Worm (Caenorhabditis elegans) whole organism, L1 larva: Measurements from ENCODE around the gene R53.8.

Source experiments
- elt-2 ChIP-seq: sonication (generic microtip); optimal IDR thresholded peaks from 2 replicates; lab custom pipeline; 2016; ENCODE audit warnings: missing genetic modification characterization, mild to moderate bottlenecking, inconsistent platforms, missing compliant biosample characterization, missing genetic modification reagents
- pqm-1 ChIP-seq: sonication (generic microtip); optimal IDR thresholded peaks from 3 replicates; lab custom pipeline; 2017; ENCODE audit warnings: missing biosample characterization, missing genetic modification characterization
- snpc-4 ChIP-seq: fragments of 150-350 bp; optimal IDR thresholded peaks from 2 replicates; lab custom pipeline; 2014; ENCODE audit warnings: missing biosample characterization, missing genetic modification characterization
- tbx-2 ChIP-seq: sonication (generic microtip); optimal IDR thresholded peaks from 2 replicates; lab custom pipeline; 2016; ENCODE audit warnings: missing genetic modification characterization, missing compliant biosample characterization
- unc-130 ChIP-seq: fragments of 150-350 bp; optimal IDR thresholded peaks from 2 replicates; lab custom pipeline; 2017; ENCODE audit warnings: missing biosample characterization, missing genetic modification characterization, inconsistent platforms
- unc-86 ChIP-seq: sonication (generic microtip); optimal IDR thresholded peaks from 2 replicates; lab custom pipeline; 2016; ENCODE audit warnings: missing genetic modification characterization, missing compliant biosample characterization
- unc-98 ChIP-seq: fragments of 200-800 bp; sonication (Bioruptor generic); IDR thresholded peaks from 2 replicates; pipeline ENCODE4 v1.3.6; 2022; ENCODE audit warnings: missing genetic modification characterization, missing compliant biosample characterization

DNA sequence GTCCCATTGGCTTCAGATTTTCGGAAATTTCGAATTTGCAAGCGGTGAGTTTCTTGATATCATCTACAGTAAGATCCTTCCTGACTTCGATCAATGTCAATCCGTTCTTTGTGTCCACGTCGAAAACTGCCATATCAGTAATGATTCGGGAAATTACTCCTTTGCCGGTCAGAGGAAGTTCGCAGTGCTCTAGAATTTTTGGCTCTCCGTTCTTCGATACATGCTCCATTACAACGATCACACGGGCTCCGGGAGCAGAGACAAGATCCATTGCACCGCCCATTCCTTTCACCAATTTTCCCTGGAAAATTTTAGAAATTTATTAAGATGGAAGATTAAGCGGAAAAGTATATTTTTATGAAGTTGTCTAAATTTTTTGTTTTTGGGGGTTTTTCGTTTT is 41.9 kb upstream of the R53.8 start:
- TF ChIP-seq unc-98 (GFP tag; lab: Robert Waterston, UW): no peak
- no peak for TF ChIP-seq elt-2 (tag; lab: Kevin White, UChicago)
- no peak for TF ChIP-seq snpc-4
- TF ChIP-seq unc-130 (tag; lab: Kevin White, UChicago): no peak
- TF ChIP-seq pqm-1 (tag; lab: Kevin White, UChicago): no peak
- TF ChIP-seq unc-86 (tag; lab: Kevin White, UChicago): no peak
- no peak for TF ChIP-seq tbx-2 (tag; lab: Kevin White, UChicago)
